Fruit fly (Drosophila melanogaster) whole organism, adult: Measurements from ENCODE around the gene CG16953.
A peak's percentile ranks its signal among the peaks of the same experiment; 100 is the strongest.

Experiments used
- CG11617 ChIP-seq: fragments of 200-800 bp; sonication (Bioruptor generic); optimal IDR thresholded peaks from 2 replicates; lab custom pipeline; 2017; ENCODE audit warnings: mild to moderate bottlenecking, missing biosample characterization, missing genetic modification reagents, missing genetic modification characterization
- CG1620 ChIP-seq: fragments of 200-800 bp; sonication (Bioruptor generic); optimal IDR thresholded peaks from 2 replicates; lab custom pipeline; 2016; ENCODE audit warnings: missing biosample characterization, missing genetic modification characterization
- CG7045 ChIP-seq: fragments of 200-800 bp; sonication (Bioruptor generic); optimal IDR thresholded peaks from 2 replicates; lab custom pipeline; 2017; ENCODE audit warnings: missing biosample characterization, mild to moderate bottlenecking, missing genetic modification characterization
- CG7101 ChIP-seq: fragments of 200-800 bp; sonication (Bioruptor generic); optimal IDR thresholded peaks from 2 replicates; lab custom pipeline; 2018; ENCODE audit warnings: missing biosample characterization, mild to moderate bottlenecking, missing genetic modification characterization, moderate library complexity
- Mnt ChIP-seq: fragments of 200-800 bp; sonication (Bioruptor generic); optimal IDR thresholded peaks from 2 replicates; lab custom pipeline; 2016; ENCODE audit warnings: missing biosample characterization, mild to moderate bottlenecking, missing genetic modification characterization
- ovo ChIP-seq: fragments of 200-800 bp; sonication (Bioruptor generic); optimal IDR thresholded peaks from 2 replicates; lab custom pipeline; 2016; ENCODE audit warnings: missing biosample characterization, missing genetic modification characterization
- pad ChIP-seq: fragments of 200-800 bp; sonication (Bioruptor generic); optimal IDR thresholded peaks from 3 replicates; lab custom pipeline; 2017; ENCODE audit warnings: missing biosample characterization, missing genetic modification characterization, mild to moderate bottlenecking, moderate library complexity, missing genetic modification reagents

- peak; percentile 70 for TF ChIP-seq Mnt
- peak; percentile 64 for TF ChIP-seq ovo (GFP tag; lab: Kevin White, UChicago)
- no peak for TF ChIP-seq CG7101 (tag; lab: Kevin White, UChicago)
- no peak for TF ChIP-seq pad (GFP tag; lab: Kevin White, UChicago)
- TF ChIP-seq CG11617 (GFP tag; lab: Kevin White, UChicago): peak; percentile 74
- TF ChIP-seq CG7045 (GFP tag; lab: Kevin White, UChicago): peak; percentile 51
- TF ChIP-seq CG1620: peak; percentile 70
Measured at dm6 chr3R:20557415-20558105, 28.1 kb downstream of the CG16953 start, which contains the start of the genes DPCoAC and CG5180.
